Worm (Caenorhabditis elegans) whole organism, L4/young adult: Measurements from ENCODE around the gene sec-16A.2.

Experiments used
- W03F9.2 ChIP-seq: fragments of 150-350 bp; optimal IDR thresholded peaks from 2 replicates; lab custom pipeline; 2014; ENCODE audit warnings: missing biosample characterization, missing genetic modification characterization
- dao-5 ChIP-seq: sonication (generic microtip); optimal IDR thresholded peaks from 2 replicates; lab custom pipeline; 2016; ENCODE audit warnings: missing genotype, missing genetic modification characterization, moderate library complexity, missing compliant biosample characterization
- him-1 ChIP-seq: sonication (generic microtip); optimal IDR thresholded peaks from 2 replicates; lab custom pipeline; 2016; ENCODE audit warnings: missing genotype, missing genetic modification reagents, missing genetic modification characterization, missing compliant biosample characterization

DNA sequence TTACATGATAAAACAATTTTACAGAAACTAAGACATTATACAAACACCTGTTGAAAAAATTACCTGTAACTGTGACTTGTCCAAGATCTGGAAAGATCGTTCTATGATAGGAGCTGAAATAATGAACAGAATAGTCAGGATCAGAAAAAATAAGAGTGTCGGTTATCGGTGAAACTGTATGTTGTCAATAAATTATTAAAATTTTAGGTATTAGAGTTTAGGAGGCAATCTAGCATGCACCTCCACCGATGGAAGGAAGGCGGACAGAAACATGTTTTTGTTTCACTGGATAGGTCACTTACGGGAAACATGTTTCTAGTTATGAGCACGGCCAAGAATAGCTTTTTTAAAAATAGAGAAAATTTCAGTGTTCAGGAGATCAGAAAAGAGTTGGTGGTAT lies 12.5 kb downstream of the sec-16A.2 start, which contains the start of gene ced-13:
- TF ChIP-seq him-1 (tag; lab: Kevin White, UChicago): no peak
- TF ChIP-seq W03F9.2 (tag; lab: Kevin White, UChicago): no peak
- no peak for TF ChIP-seq dao-5
